Worm (Caenorhabditis elegans) whole organism, L3 larva: ENCODE data around the gene gpd-1.

Experiments
- R02D3.7 ChIP-seq: fragments of 150-350 bp; optimal IDR thresholded peaks from 2 replicates; lab custom pipeline; 2014; ENCODE audit warnings: missing biosample characterization, missing genetic modification characterization
- elt-3 ChIP-seq, 3 experiments: fragments of 150-350 bp in 1 of 3; sonication (generic microtip) in 2 of 3; optimal IDR thresholded peaks; 2 replicates in 2 of 3; 4 replicates in 1 of 3; lab custom pipeline; 2014 to 2017; ENCODE audit warnings: missing biosample characterization in 3 of 3, missing genetic modification characterization in 3 of 3
- fos-1 ChIP-seq: fragments of 150-350 bp; optimal IDR thresholded peaks from 2 replicates; lab custom pipeline; 2014; ENCODE audit warnings: missing biosample characterization, missing genetic modification characterization
- mdl-1 ChIP-seq: fragments of 150-350 bp; optimal IDR thresholded peaks from 2 replicates; lab custom pipeline; 2014; ENCODE audit warnings: missing biosample characterization, missing genetic modification characterization
- nhr-11 ChIP-seq: fragments of 150-350 bp; optimal IDR thresholded peaks from 2 replicates; lab custom pipeline; 2014; ENCODE audit warnings: missing biosample characterization, missing genetic modification characterization
- nhr-76 ChIP-seq: fragments of 150-350 bp; sonication (generic microtip); optimal IDR thresholded peaks from 5 replicates; lab custom pipeline; 2014; ENCODE audit warnings: missing biosample characterization, missing genetic modification characterization
- pqm-1 ChIP-seq: fragments of 150-350 bp; optimal IDR thresholded peaks from 2 replicates; lab custom pipeline; 2017; ENCODE audit warnings: missing biosample characterization, missing genetic modification characterization, inconsistent platforms
- skn-1 ChIP-seq: fragments of 150-350 bp; optimal IDR thresholded peaks from 2 replicates; lab custom pipeline; 2014; ENCODE audit warnings: missing biosample characterization, missing genetic modification characterization
- ztf-4 ChIP-seq: fragments of 150-350 bp; optimal IDR thresholded peaks from 2 replicates; lab custom pipeline; 2014; ENCODE audit warnings: missing biosample characterization, missing genetic modification characterization

ce11 chrII:10374776-10375175 lies 19.2 kb upstream of the gpd-1 start:
- TF ChIP-seq elt-3 (tag; optimal IDR thresholded peaks at IDR 0.05; lab: Kevin White, UChicago) (no peak), R02D3.7 (no peak), skn-1 (tag; lab: Kevin White, UChicago) (no peak), fos-1 (tag; lab: Kevin White, UChicago) (no peak), mdl-1 (tag; lab: Kevin White, UChicago) (no peak), ztf-4 (no peak), pqm-1 (no peak), nhr-76 (tag; lab: Kevin White, UChicago) (no peak), nhr-11 (no peak)
